Worm (Caenorhabditis elegans) whole organism, late embryonic: ENCODE data around the gene srg-31.

ENCODE experiments used
- C08G9.2 ChIP-seq: sonication (generic microtip); optimal IDR thresholded peaks from 2 replicates; lab custom pipeline; 2016; ENCODE audit warnings: mild to moderate bottlenecking, missing genetic modification characterization, moderate library complexity, missing compliant biosample characterization
- C38D4.7 ChIP-seq: fragments of 200-800 bp; sonication (Bioruptor generic); optimal IDR thresholded peaks from 2 replicates; lab custom pipeline; 2018; ENCODE audit warnings: mild to moderate bottlenecking, missing genetic modification characterization, moderate library complexity, missing compliant biosample characterization
- F13H6.1 ChIP-seq: sonication (generic microtip); optimal IDR thresholded peaks from 2 replicates; lab custom pipeline; 2016; ENCODE audit warnings: missing genetic modification characterization, missing compliant biosample characterization
- T23F11.4 ChIP-seq: fragments of 200-800 bp; sonication (Bioruptor generic); optimal IDR thresholded peaks from 2 replicates; lab custom pipeline; 2018; ENCODE audit warnings: mild to moderate bottlenecking, missing genetic modification characterization, missing compliant biosample characterization
- ama-1 ChIP-seq: fragments of 150-350 bp; optimal IDR thresholded peaks from 2 replicates; lab custom pipeline; 2014
- ceh-19 ChIP-seq: fragments of 200-800 bp; sonication (Bioruptor generic); optimal IDR thresholded peaks from 2 replicates; lab custom pipeline; 2018; ENCODE audit warnings: mild to moderate bottlenecking, missing genetic modification characterization, missing compliant biosample characterization
- ceh-2 ChIP-seq: sonication (generic microtip); optimal IDR thresholded peaks from 2 replicates; lab custom pipeline; 2016; ENCODE audit warnings: missing genotype, missing genetic modification characterization, missing compliant biosample characterization
- ceh-22 ChIP-seq: sonication (generic microtip); optimal IDR thresholded peaks from 2 replicates; lab custom pipeline; 2017; ENCODE audit warnings: missing biosample characterization, missing genetic modification characterization
- ceh-24 ChIP-seq: sonication (generic microtip); optimal IDR thresholded peaks from 2 replicates; lab custom pipeline; 2016; ENCODE audit warnings: mild to moderate bottlenecking, missing genetic modification characterization, missing compliant biosample characterization
- ceh-30 ChIP-seq: fragments of 150-350 bp; optimal IDR thresholded peaks from 2 replicates; lab custom pipeline; 2014; ENCODE audit warnings: missing biosample characterization, missing genetic modification characterization
- ceh-31 ChIP-seq: sonication (generic microtip); optimal IDR thresholded peaks from 2 replicates; lab custom pipeline; 2016; ENCODE audit warnings: missing genetic modification characterization, missing compliant biosample characterization
- ceh-34 ChIP-seq: sonication (generic microtip); optimal IDR thresholded peaks from 2 replicates; lab custom pipeline; 2016; ENCODE audit warnings: mild to moderate bottlenecking, missing genetic modification characterization, missing compliant biosample characterization
- ceh-48 ChIP-seq: sonication (generic microtip); optimal IDR thresholded peaks from 2 replicates; lab custom pipeline; 2016; ENCODE audit warnings: missing genetic modification characterization, inconsistent platforms, missing compliant biosample characterization
- ceh-6 ChIP-seq: fragments of 200-800 bp; sonication (Bioruptor generic); optimal IDR thresholded peaks from 2 replicates; lab custom pipeline; 2018; ENCODE audit warnings: mild to moderate bottlenecking, missing genetic modification characterization, missing compliant biosample characterization
- elt-2 ChIP-seq: sonication (generic microtip); optimal IDR thresholded peaks from 2 replicates; lab custom pipeline; 2016; ENCODE audit warnings: missing genetic modification reagents, missing genetic modification characterization, missing compliant biosample characterization
- ets-4 ChIP-seq: sonication (generic microtip); optimal IDR thresholded peaks from 2 replicates; lab custom pipeline; 2016; ENCODE audit warnings: missing genetic modification characterization, missing compliant biosample characterization
- fax-1 ChIP-seq: sonication (generic microtip); optimal IDR thresholded peaks from 2 replicates; lab custom pipeline; 2016; ENCODE audit warnings: missing genotype, missing genetic modification characterization, missing compliant biosample characterization
- gmeb-2 ChIP-seq: sonication (generic microtip); optimal IDR thresholded peaks from 2 replicates; lab custom pipeline; 2016; ENCODE audit warnings: missing genetic modification characterization, inconsistent platforms, missing compliant biosample characterization
- hlh-13 ChIP-seq: fragments of 200-800 bp; sonication (Bioruptor generic); optimal IDR thresholded peaks from 2 replicates; lab custom pipeline; 2018; ENCODE audit warnings: mild to moderate bottlenecking, missing genetic modification characterization, missing compliant biosample characterization
- hlh-15 ChIP-seq: sonication (generic microtip); optimal IDR thresholded peaks from 2 replicates; lab custom pipeline; 2016; ENCODE audit warnings: missing genetic modification characterization, missing compliant biosample characterization
- hlh-30 ChIP-seq: sonication (generic microtip); optimal IDR thresholded peaks from 2 replicates; lab custom pipeline; 2017; ENCODE audit warnings: antibody characterized with exemption, missing genetic modification characterization, missing compliant biosample characterization; ENCODE audit not compliant: insufficient read depth
- lim-6 ChIP-seq: sonication (generic microtip); optimal IDR thresholded peaks from 2 replicates; lab custom pipeline; 2016; ENCODE audit warnings: missing genetic modification characterization, missing compliant biosample characterization
- lin-11 ChIP-seq: fragments of 200-800 bp; sonication (Bioruptor generic); optimal IDR thresholded peaks from 2 replicates; lab custom pipeline; 2018; ENCODE audit warnings: mild to moderate bottlenecking, missing genetic modification characterization, missing compliant biosample characterization
- mec-3 ChIP-seq: sonication (generic microtip); optimal IDR thresholded peaks from 2 replicates; lab custom pipeline; 2016; ENCODE audit warnings: borderline replicate concordance, missing genetic modification characterization, missing compliant biosample characterization
- nfya-1 ChIP-seq: sonication (generic microtip); optimal IDR thresholded peaks from 2 replicates; lab custom pipeline; 2017; ENCODE audit warnings: missing genetic modification characterization, mild to moderate bottlenecking, missing compliant biosample characterization, antibody characterized with exemption, moderate library complexity
- npax-4 ChIP-seq: sonication (generic microtip); optimal IDR thresholded peaks from 2 replicates; lab custom pipeline; 2016; ENCODE audit warnings: missing genetic modification characterization, missing compliant biosample characterization
- pag-3 ChIP-seq: sonication (generic microtip); optimal IDR thresholded peaks from 2 replicates; lab custom pipeline; 2016; ENCODE audit warnings: missing compliant biosample characterization, missing genetic modification characterization, borderline replicate concordance
- pat-9 ChIP-seq: fragments of 200-800 bp; sonication (Bioruptor generic); optimal IDR thresholded peaks from 2 replicates; lab custom pipeline; 2018; ENCODE audit warnings: mild to moderate bottlenecking, missing genetic modification characterization, moderate library complexity, missing compliant biosample characterization
- pax-1 ChIP-seq: fragments of 150-350 bp; optimal IDR thresholded peaks from 2 replicates; lab custom pipeline; 2014; ENCODE audit warnings: missing biosample characterization, missing genetic modification characterization
- pha-2 ChIP-seq: sonication (generic microtip); optimal IDR thresholded peaks from 2 replicates; lab custom pipeline; 2017; ENCODE audit warnings: mild to moderate bottlenecking, missing genetic modification characterization, missing compliant biosample characterization
- pros-1 ChIP-seq: fragments of 150-350 bp; optimal IDR thresholded peaks from 2 replicates; lab custom pipeline; 2014; ENCODE audit warnings: missing biosample characterization, missing genetic modification reagents, missing genetic modification characterization
- ref-2 ChIP-seq: sonication (generic microtip); optimal IDR thresholded peaks from 2 replicates; lab custom pipeline; 2016; ENCODE audit warnings: missing genetic modification characterization, missing compliant biosample characterization
- syd-9 ChIP-seq: sonication (generic microtip); optimal IDR thresholded peaks from 2 replicates; lab custom pipeline; 2016; ENCODE audit warnings: mild to moderate bottlenecking, missing genetic modification characterization, moderate library complexity, missing compliant biosample characterization
- ttx-3 ChIP-seq: sonication (generic microtip); optimal IDR thresholded peaks from 2 replicates; lab custom pipeline; 2016; ENCODE audit warnings: missing genetic modification reagents, missing genetic modification characterization, missing compliant biosample characterization
- unc-55 ChIP-seq: sonication (generic microtip); optimal IDR thresholded peaks from 2 replicates; lab custom pipeline; 2017; ENCODE audit warnings: missing biosample characterization, missing genetic modification reagents, missing genetic modification characterization
- unc-86 ChIP-seq: sonication (generic microtip); optimal IDR thresholded peaks from 2 replicates; lab custom pipeline; 2016; ENCODE audit warnings: missing genetic modification characterization, missing compliant biosample characterization
- zip-5 ChIP-seq: sonication (generic microtip); optimal IDR thresholded peaks from 2 replicates; lab custom pipeline; 2016; ENCODE audit warnings: missing genetic modification characterization, missing compliant biosample characterization

Gene srg-31

ce11 chrV:6985943-6986342 is 32.2 kb upstream of the srg-31 start, which contains the start of gene nhr-163:
Gene nhr-163, minus strand, starts transcription at chrV:6986043.
- TF ChIP-seq hlh-30 (tag; lab: Kevin White, UChicago) (no peak), C38D4.7 (GFP tag; lab: Kevin White, UChicago) (no peak), ceh-22 (no peak), syd-9 (tag; lab: Kevin White, UChicago) (no peak), pat-9 (tag; lab: Kevin White, UChicago) (no peak), T23F11.4 (GFP tag; lab: Kevin White, UChicago) (no peak), ets-4 (tag; lab: Kevin White, UChicago) (no peak), ceh-24 (tag; lab: Kevin White, UChicago) (no peak), C08G9.2 (no peak), ceh-48 (no peak), ama-1 (lab: Kevin White, UChicago) (no peak), ceh-19 (GFP tag; lab: Kevin White, UChicago) (no peak), pag-3 (tag; lab: Kevin White, UChicago) (no peak)

ce11 chrV:6982813-6983212 is 29.1 kb upstream of the srg-31 start, which contains the start of gene nhr-161:
Gene nhr-161, minus strand, starts transcription at chrV:6982913.
- no peak for TF ChIP-seq ttx-3 (tag; lab: Kevin White, UChicago)
- TF ChIP-seq ceh-24 (tag; lab: Kevin White, UChicago) = no peak
- no peak for TF ChIP-seq ceh-22
- TF ChIP-seq ceh-34 (tag; lab: Kevin White, UChicago) = no peak
- no peak for TF ChIP-seq unc-86 (tag; lab: Kevin White, UChicago)
- TF ChIP-seq pax-1 (tag; lab: Kevin White, UChicago) = no peak
- no peak for TF ChIP-seq ceh-2 (tag; lab: Kevin White, UChicago)
- TF ChIP-seq lim-6 (tag; lab: Kevin White, UChicago) = no peak
- no peak for TF ChIP-seq npax-4

ce11 chrV:6979019-6979418 is 25.3 kb upstream of the srg-31 start, which contains the start of gene sre-12:
Gene sre-12, minus strand, starts transcription at chrV:6979119.
- TF ChIP-seq pax-1 (tag; lab: Kevin White, UChicago) = no peak
- no peak for TF ChIP-seq ets-4 (tag; lab: Kevin White, UChicago)
- no peak for TF ChIP-seq ceh-6
- TF ChIP-seq syd-9 (tag; lab: Kevin White, UChicago) = no peak
- TF ChIP-seq elt-2 (tag; lab: Kevin White, UChicago) = no peak

- no peak for TF ChIP-seq hlh-15
- TF ChIP-seq pha-2 = no peak
- no peak for TF ChIP-seq pat-9 (tag; lab: Kevin White, UChicago)
- no peak for TF ChIP-seq lin-11 (tag; lab: Kevin White, UChicago)
- no peak for TF ChIP-seq ceh-30
- no peak for TF ChIP-seq ama-1 (lab: Kevin White, UChicago)
- TF ChIP-seq C08G9.2 = no peak
- no peak for TF ChIP-seq hlh-13
- TF ChIP-seq ref-2 = no peak
- no peak for TF ChIP-seq zip-5
- TF ChIP-seq gmeb-2 (tag; lab: Kevin White, UChicago) = no peak
- no peak for TF ChIP-seq npax-4
- no peak for TF ChIP-seq mec-3 (tag; lab: Kevin White, UChicago)
- TF ChIP-seq pros-1 (tag; lab: Kevin White, UChicago) = no peak
- TF ChIP-seq F13H6.1 (tag; lab: Kevin White, UChicago) = no peak
- no peak for TF ChIP-seq nfya-1 (tag; lab: Kevin White, UChicago)
- TF ChIP-seq hlh-30 (tag; lab: Kevin White, UChicago) = no peak
- no peak for TF ChIP-seq ceh-31 (tag; lab: Kevin White, UChicago)
- no peak for TF ChIP-seq fax-1 (tag; lab: Kevin White, UChicago)
- TF ChIP-seq unc-55 = no peak
Measured at ce11 chrV:6976047-6976446, 22.4 kb upstream of the srg-31 start, which contains the start of gene srx-16. Gene srx-16, plus strand, starts transcription at chrV:6976347.
